Worm (Caenorhabditis elegans) whole organism, L3 larva: Measurements from ENCODE around the gene F13A7.7.

Experiments
- ZK546.5 ChIP-seq: sonication (generic microtip); optimal IDR thresholded peaks from 2 replicates; lab custom pipeline; 2017; ENCODE audit warnings: missing biosample characterization, missing genetic modification characterization
- ama-1 ChIP-seq: fragments of 150-350 bp; optimal IDR thresholded peaks from 2 replicates; lab custom pipeline; 2018
- elt-2 ChIP-seq: sonication (generic microtip); optimal IDR thresholded peaks from 2 replicates; lab custom pipeline; 2016; ENCODE audit warnings: missing genetic modification reagents, mild to moderate bottlenecking, missing genetic modification characterization, missing compliant biosample characterization
- elt-3 ChIP-seq, 3 experiments: fragments of 150-350 bp in 1 of 3; sonication (generic microtip) in 2 of 3; optimal IDR thresholded peaks; 2 replicates in 2 of 3; 4 replicates in 1 of 3; lab custom pipeline; 2014 to 2017; ENCODE audit warnings: missing biosample characterization in 3 of 3, missing genetic modification characterization in 3 of 3
- mdl-1 ChIP-seq: fragments of 150-350 bp; optimal IDR thresholded peaks from 2 replicates; lab custom pipeline; 2014; ENCODE audit warnings: missing biosample characterization, missing genetic modification characterization
- nhr-11 ChIP-seq: fragments of 150-350 bp; optimal IDR thresholded peaks from 2 replicates; lab custom pipeline; 2014; ENCODE audit warnings: missing biosample characterization, missing genetic modification characterization
- nhr-23 ChIP-seq: fragments of 150-350 bp; optimal IDR thresholded peaks from 2 replicates; lab custom pipeline; 2014; ENCODE audit warnings: missing biosample characterization, missing genetic modification reagents, missing genetic modification characterization
- nhr-77 ChIP-seq: fragments of 150-350 bp; optimal IDR thresholded peaks from 2 replicates; lab custom pipeline; 2014; ENCODE audit warnings: missing biosample characterization, missing genetic modification characterization
- pha-4 ChIP-seq: fragments of 150-350 bp; optimal IDR thresholded peaks from 2 replicates; lab custom pipeline; 2014; ENCODE audit warnings: missing biosample characterization, missing genetic modification reagents, missing genetic modification characterization
- pqm-1 ChIP-seq: fragments of 150-350 bp; optimal IDR thresholded peaks from 2 replicates; lab custom pipeline; 2017; ENCODE audit warnings: missing biosample characterization, missing genetic modification characterization, inconsistent platforms
- unc-39 ChIP-seq: sonication (generic microtip); optimal IDR thresholded peaks from 4 replicates; lab custom pipeline; 2017; ENCODE audit warnings: missing biosample characterization, missing genetic modification characterization
- ztf-11 ChIP-seq: fragments of 150-350 bp; optimal IDR thresholded peaks from 2 replicates; lab custom pipeline; 2014; ENCODE audit warnings: missing biosample characterization, missing genetic modification characterization

DNA sequence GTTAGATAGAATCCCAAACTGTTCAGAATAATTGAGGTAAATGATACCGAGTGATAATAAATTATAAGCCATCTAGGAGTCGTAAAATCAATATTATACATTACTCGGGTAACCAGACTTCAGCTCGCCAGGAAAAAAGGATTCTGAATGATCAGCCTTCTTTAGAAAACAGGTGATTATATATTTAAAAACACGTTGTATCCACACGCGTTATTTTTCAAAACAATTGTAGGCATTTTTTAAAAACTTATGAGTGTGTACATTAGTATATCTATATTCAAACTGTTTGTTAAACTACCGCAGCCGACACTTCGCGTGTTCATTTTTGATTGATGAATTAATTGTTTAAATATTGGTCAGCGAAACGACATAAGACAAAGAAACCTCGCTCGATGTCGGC is 4.6 kb upstream of the F13A7.7 start, which contains the start of gene sri-65:
- no peak for TF ChIP-seq nhr-23 (tag; lab: Kevin White, UChicago)
- no peak for TF ChIP-seq elt-2 (tag; lab: Kevin White, UChicago)
- TF ChIP-seq mdl-1 (tag; lab: Kevin White, UChicago) = no peak
- TF ChIP-seq ztf-11 (tag; lab: Kevin White, UChicago) = no peak
- TF ChIP-seq ZK546.5 (tag; lab: Kevin White, UChicago) = no peak
- TF ChIP-seq nhr-11 (tag; lab: Kevin White, UChicago) = no peak
- TF ChIP-seq pqm-1 = no peak
- TF ChIP-seq unc-39 (tag; lab: Kevin White, UChicago) = no peak
- no peak for TF ChIP-seq pha-4 (tag; lab: Kevin White, UChicago)
- TF ChIP-seq elt-3 (tag; optimal IDR thresholded peaks at IDR 0.05; lab: Kevin White, UChicago) = no peak
- TF ChIP-seq nhr-77 (tag; lab: Kevin White, UChicago) = no peak
- no peak for TF ChIP-seq ama-1 (lab: Kevin White, UChicago)
